Worm (Caenorhabditis elegans) whole organism, early embryonic: Measurements from ENCODE around the gene F45D3.3.

Source experiments
- B0310.2 ChIP-seq: sonication (generic microtip); optimal IDR thresholded peaks from 2 replicates; lab custom pipeline; 2016; ENCODE audit warnings: mild to moderate bottlenecking, missing genetic modification characterization, missing compliant biosample characterization
- F13C5.2 ChIP-seq: sonication (generic microtip); optimal IDR thresholded peaks from 2 replicates; lab custom pipeline; 2017; ENCODE audit warnings: mild to moderate bottlenecking, missing genetic modification characterization, inconsistent platforms, missing compliant biosample characterization
- aly-1 ChIP-seq: sonication (generic microtip); optimal IDR thresholded peaks from 2 replicates; lab custom pipeline; 2016; ENCODE audit warnings: missing genetic modification characterization, missing compliant biosample characterization
- ama-1 ChIP-seq: fragments of 150-350 bp; optimal IDR thresholded peaks from 2 replicates; lab custom pipeline; 2014
- ceh-13 ChIP-seq: fragments of 200-800 bp; sonication (Bioruptor generic); optimal IDR thresholded peaks from 2 replicates; lab custom pipeline; 2018; ENCODE audit warnings: mild to moderate bottlenecking, missing genetic modification characterization, missing compliant biosample characterization
- ceh-36 ChIP-seq: sonication (generic microtip); optimal IDR thresholded peaks from 2 replicates; lab custom pipeline; 2016; ENCODE audit warnings: missing genetic modification characterization, inconsistent platforms, missing compliant biosample characterization
- ets-7 ChIP-seq: sonication (generic microtip); optimal IDR thresholded peaks from 2 replicates; lab custom pipeline; 2016; ENCODE audit warnings: missing genotype, missing genetic modification characterization, missing compliant biosample characterization
- flt-1 ChIP-seq: fragments of 200-800 bp; sonication (Bioruptor generic); IDR thresholded peaks from 2 replicates; pipeline ENCODE4 v1.3.6; 2022; ENCODE audit warnings: missing genetic modification characterization, missing compliant biosample characterization
- hmbx-1 ChIP-seq: sonication (generic microtip); optimal IDR thresholded peaks from 2 replicates; lab custom pipeline; 2016; ENCODE audit warnings: mild to moderate bottlenecking, missing genetic modification characterization, missing compliant biosample characterization
- hmg-4 ChIP-seq: fragments of 200-800 bp; sonication (Bioruptor generic); optimal IDR thresholded peaks from 2 replicates; lab custom pipeline; 2018; ENCODE audit warnings: mild to moderate bottlenecking, missing genetic modification characterization, missing compliant biosample characterization
- hnd-1 ChIP-seq: sonication (generic microtip); optimal IDR thresholded peaks from 2 replicates; lab custom pipeline; 2016; ENCODE audit warnings: missing genetic modification characterization, missing compliant biosample characterization
- pes-1 ChIP-seq: fragments of 200-800 bp; sonication (Bioruptor generic); IDR thresholded peaks from 2 replicates; pipeline ENCODE4 v1.3.6; 2022; ENCODE audit warnings: missing genetic modification reagents, missing genetic modification characterization, missing compliant biosample characterization
- scrt-1 ChIP-seq: fragments of 200-800 bp; sonication (Bioruptor generic); IDR thresholded peaks from 2 replicates; pipeline ENCODE4 v1.3.6; 2022; ENCODE audit warnings: missing genetic modification characterization, missing compliant biosample characterization
- sea-1 ChIP-seq: fragments of 200-800 bp; sonication (Bioruptor generic); conservative IDR thresholded peaks from 2 replicates; pipeline ENCODE4 v1.3.6; 2022; ENCODE audit warnings: missing genetic modification characterization, missing compliant biosample characterization
- tbx-11 ChIP-seq: fragments of 200-800 bp; sonication (Bioruptor generic); IDR thresholded peaks from 2 replicates; pipeline ENCODE4 v1.3.6; 2022; ENCODE audit warnings: missing genetic modification characterization, missing compliant biosample characterization
- tbx-37 ChIP-seq: fragments of 200-800 bp; sonication (Bioruptor generic); conservative IDR thresholded peaks from 2 replicates; pipeline ENCODE4 v1.3.6; 2022; ENCODE audit warnings: missing genetic modification reagents, missing genetic modification characterization, missing compliant biosample characterization
- tra-4 ChIP-seq: sonication (generic microtip); optimal IDR thresholded peaks from 2 replicates; lab custom pipeline; 2017; ENCODE audit warnings: missing genetic modification characterization, missing compliant biosample characterization

Gene F45D3.3

ce11 chrV:12505730-12506129 is 44.5 kb downstream of the F45D3.3 start:
- TF ChIP-seq ets-7 (tag; lab: Kevin White, UChicago) (no peak), hmg-4 (no peak), tra-4 (tag; lab: Kevin White, UChicago) (no peak), ama-1 (lab: Kevin White, UChicago) (no peak), B0310.2 (tag; lab: Kevin White, UChicago) (no peak), ceh-13 (GFP tag; lab: Kevin White, UChicago) (no peak), scrt-1 (GFP tag; lab: Robert Waterston, UW) (no peak), tbx-37 (no peak), hmbx-1 (tag; lab: Kevin White, UChicago) (no peak), hnd-1 (no peak), F13C5.2 (no peak), aly-1 (tag; lab: Kevin White, UChicago) (no peak), sea-1 (GFP tag; lab: Robert Waterston, UW) (no peak), flt-1 (GFP tag; lab: Robert Waterston, UW) (no peak), pes-1 (GFP tag; lab: Robert Waterston, UW) (no peak), ceh-36 (tag; lab: Kevin White, UChicago) (no peak), tbx-11 (GFP tag; lab: Robert Waterston, UW) (no peak)

- TF ChIP-seq hnd-1 = no peak
- TF ChIP-seq aly-1 (tag; lab: Kevin White, UChicago) = no peak
- no peak for TF ChIP-seq ceh-36 (tag; lab: Kevin White, UChicago)
- TF ChIP-seq flt-1 (GFP tag; lab: Robert Waterston, UW) = no peak
- no peak for TF ChIP-seq ama-1 (lab: Kevin White, UChicago)
- no peak for TF ChIP-seq pes-1 (GFP tag; lab: Robert Waterston, UW)
- no peak for TF ChIP-seq tbx-37
- TF ChIP-seq hmbx-1 (tag; lab: Kevin White, UChicago) = no peak
Measured at ce11 chrV:12503494-12503893, 46.7 kb downstream of the F45D3.3 start, which contains the start of gene T28H10.1. T28H10.1 (plus strand) TSS chrV:12503794.
